Worm (Caenorhabditis elegans) whole organism, L3 larva: Measurements from ENCODE around the gene ivns-1.

ENCODE experiments used
- ceh-28 ChIP-seq: fragments of 150-350 bp; optimal IDR thresholded peaks from 2 replicates; lab custom pipeline; 2014; ENCODE audit warnings: missing biosample characterization, missing genetic modification reagents, missing genetic modification characterization
- ceh-82 ChIP-seq: fragments of 150-350 bp; optimal IDR thresholded peaks from 2 replicates; lab custom pipeline; 2014; ENCODE audit warnings: missing biosample characterization, missing genetic modification characterization
- ceh-9 ChIP-seq: sonication (generic microtip); optimal IDR thresholded peaks from 2 replicates; lab custom pipeline; 2018; ENCODE audit warnings: missing biosample characterization, missing genetic modification characterization
- elt-1 ChIP-seq: fragments of 150-350 bp; optimal IDR thresholded peaks from 2 replicates; lab custom pipeline; 2014; ENCODE audit warnings: missing biosample characterization, missing genetic modification characterization
- elt-2 ChIP-seq: sonication (generic microtip); optimal IDR thresholded peaks from 2 replicates; lab custom pipeline; 2016; ENCODE audit warnings: missing genetic modification reagents, mild to moderate bottlenecking, missing genetic modification characterization, missing compliant biosample characterization
- nfya-1 ChIP-seq: sonication (generic microtip); optimal IDR thresholded peaks from 2 replicates; lab custom pipeline; 2017; ENCODE audit warnings: missing genetic modification characterization, mild to moderate bottlenecking, missing compliant biosample characterization, antibody characterized with exemption, moderate library complexity; ENCODE audit not compliant: insufficient read depth
- nhr-237 ChIP-seq: fragments of 150-350 bp; optimal IDR thresholded peaks from 2 replicates; lab custom pipeline; 2014; ENCODE audit warnings: missing biosample characterization, missing genetic modification characterization
- nhr-25 ChIP-seq: sonication (generic microtip); optimal IDR thresholded peaks from 2 replicates; lab custom pipeline; 2017; ENCODE audit warnings: missing biosample characterization, missing genetic modification characterization
- nhr-28 ChIP-seq: fragments of 150-350 bp; optimal IDR thresholded peaks from 2 replicates; lab custom pipeline; 2014; ENCODE audit warnings: missing biosample characterization, missing genetic modification characterization
- nhr-76 ChIP-seq: fragments of 150-350 bp; sonication (generic microtip); optimal IDR thresholded peaks from 5 replicates; lab custom pipeline; 2014; ENCODE audit warnings: missing biosample characterization, missing genetic modification characterization
- pqm-1 ChIP-seq: fragments of 150-350 bp; optimal IDR thresholded peaks from 2 replicates; lab custom pipeline; 2017; ENCODE audit warnings: missing biosample characterization, missing genetic modification characterization, inconsistent platforms
- unc-62 ChIP-seq: fragments of 150-350 bp; sonication (generic microtip); optimal IDR thresholded peaks from 4 replicates; lab custom pipeline; 2014; ENCODE audit warnings: missing biosample characterization, missing genetic modification reagents, missing genetic modification characterization

DNA sequence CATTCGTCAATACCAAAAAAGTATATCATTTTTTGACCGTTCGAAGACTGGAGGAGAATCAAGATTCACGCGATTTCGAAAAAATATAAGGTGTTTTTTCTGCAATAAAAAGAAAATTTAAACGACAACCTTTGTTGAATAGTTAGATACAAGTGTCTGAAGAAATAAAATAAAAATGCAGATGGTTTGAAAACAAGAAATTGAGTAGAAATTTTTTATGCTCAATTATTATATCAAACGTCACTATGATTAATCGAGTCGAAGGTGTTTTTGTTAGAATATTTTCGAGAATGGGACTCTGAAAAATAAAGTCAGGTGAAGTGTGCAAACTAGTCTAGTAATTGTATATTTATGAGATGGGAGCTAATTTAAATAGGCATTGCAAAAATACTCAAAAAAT is 6.3 kb upstream of the ivns-1 start, which contains the start of gene R09A8.5:
- TF ChIP-seq ceh-28 (tag; lab: Kevin White, UChicago) (no peak), nhr-237 (no peak), nfya-1 (tag; lab: Kevin White, UChicago) (no peak), ceh-9 (no peak), elt-2 (tag; lab: Kevin White, UChicago) (no peak), nhr-25 (no peak), pqm-1 (tag; lab: Kevin White, UChicago) (no peak), unc-62 (GFP tag; lab: Kevin White, UChicago) (no peak), elt-1 (tag; lab: Kevin White, UChicago) (no peak), ceh-82 (no peak), nhr-28 (tag; lab: Kevin White, UChicago) (no peak), nhr-76 (tag; lab: Kevin White, UChicago) (no peak)
